Worm (Caenorhabditis elegans) whole organism, mixed stage, embryonic: ENCODE data around the gene C11D2.3.

Source experiments
- bed-3 ChIP-seq: fragments of 200-800 bp; sonication (Bioruptor generic); optimal IDR thresholded peaks from 3 replicates; lab custom pipeline; 2018; ENCODE audit warnings: mild to moderate bottlenecking, missing genetic modification characterization, moderate library complexity, missing compliant biosample characterization
- blmp-1 ChIP-seq: fragments of 150-350 bp; optimal IDR thresholded peaks from 2 replicates; lab custom pipeline; 2014; ENCODE audit warnings: missing biosample characterization, missing genetic modification characterization
- ceh-39 ChIP-seq: fragments of 150-350 bp; optimal IDR thresholded peaks from 2 replicates; lab custom pipeline; 2014; ENCODE audit warnings: missing biosample characterization, missing genetic modification characterization
- ceh-83 ChIP-seq: fragments of 200-800 bp; sonication (Bioruptor generic); optimal IDR thresholded peaks from 2 replicates; lab custom pipeline; 2018; ENCODE audit warnings: mild to moderate bottlenecking, missing genetic modification characterization, missing compliant biosample characterization
- ces-1 ChIP-seq: fragments of 150-350 bp; optimal IDR thresholded peaks from 2 replicates; lab custom pipeline; 2014; ENCODE audit warnings: missing biosample characterization, missing genetic modification reagents, missing genetic modification characterization
- drap-1 ChIP-seq: fragments of 200-800 bp; sonication (Bioruptor generic); optimal IDR thresholded peaks from 3 replicates; lab custom pipeline; 2018; ENCODE audit warnings: mild to moderate bottlenecking, missing genetic modification characterization, missing compliant biosample characterization
- elt-1 ChIP-seq: sonication (generic microtip); optimal IDR thresholded peaks from 2 replicates; lab custom pipeline; 2017; ENCODE audit warnings: missing genetic modification characterization, mild to moderate bottlenecking, missing compliant biosample characterization, antibody characterized with exemption, moderate library complexity, borderline replicate concordance; ENCODE audit not compliant: insufficient read depth
- elt-3 ChIP-seq: fragments of 150-350 bp; optimal IDR thresholded peaks from 2 replicates; lab custom pipeline; 2014; ENCODE audit warnings: missing biosample characterization, missing genetic modification characterization
- ham-2 ChIP-seq: fragments of 200-800 bp; sonication (Bioruptor generic); optimal IDR thresholded peaks from 2 replicates; lab custom pipeline; 2018; ENCODE audit warnings: mild to moderate bottlenecking, missing genetic modification characterization, missing compliant biosample characterization
- hlh-1 ChIP-seq: fragments of 150-350 bp; optimal IDR thresholded peaks from 2 replicates; lab custom pipeline; 2014; ENCODE audit warnings: missing biosample characterization, missing genetic modification reagents, missing genetic modification characterization
- lin-13 ChIP-seq: fragments of 150-350 bp; optimal IDR thresholded peaks from 2 replicates; lab custom pipeline; 2014; ENCODE audit warnings: missing biosample characterization, missing genetic modification characterization
- lin-32 ChIP-seq: fragments of 200-800 bp; sonication (Bioruptor generic); optimal IDR thresholded peaks from 2 replicates; lab custom pipeline; 2018; ENCODE audit warnings: mild to moderate bottlenecking, missing genetic modification characterization, missing compliant biosample characterization
- lsy-2 ChIP-seq: fragments of 150-350 bp; optimal IDR thresholded peaks from 2 replicates; lab custom pipeline; 2014; ENCODE audit warnings: missing biosample characterization, missing genetic modification characterization
- mab-5 ChIP-seq: fragments of 150-350 bp; optimal IDR thresholded peaks from 2 replicates; lab custom pipeline; 2014; ENCODE audit warnings: missing biosample characterization, missing genetic modification characterization
- mls-2 ChIP-seq: sonication (generic microtip); optimal IDR thresholded peaks from 2 replicates; lab custom pipeline; 2016; ENCODE audit warnings: mild to moderate bottlenecking, missing genetic modification characterization, moderate library complexity, missing compliant biosample characterization
- nhr-237 ChIP-seq: fragments of 150-350 bp; optimal IDR thresholded peaks from 2 replicates; lab custom pipeline; 2014; ENCODE audit warnings: missing biosample characterization, missing genetic modification characterization
- nhr-28 ChIP-seq: fragments of 150-350 bp; optimal IDR thresholded peaks from 2 replicates; lab custom pipeline; 2014; ENCODE audit warnings: missing biosample characterization, missing genetic modification characterization
- nhr-76 ChIP-seq: sonication (generic microtip); optimal IDR thresholded peaks from 2 replicates; lab custom pipeline; 2017; ENCODE audit warnings: missing biosample characterization, missing genetic modification characterization
- sem-2 ChIP-seq: fragments of 200-800 bp; sonication (Bioruptor generic); optimal IDR thresholded peaks from 2 replicates; lab custom pipeline; 2018; ENCODE audit warnings: mild to moderate bottlenecking, missing genetic modification characterization, missing compliant biosample characterization
- sptf-1 ChIP-seq: sonication (generic microtip); optimal IDR thresholded peaks from 2 replicates; lab custom pipeline; 2017; ENCODE audit warnings: mild to moderate bottlenecking, missing genetic modification characterization, moderate library complexity, missing compliant biosample characterization
- tbx-8 ChIP-seq: fragments of 200-800 bp; sonication (Bioruptor generic); optimal IDR thresholded peaks from 2 replicates; lab custom pipeline; 2018; ENCODE audit warnings: mild to moderate bottlenecking, missing genetic modification characterization, moderate library complexity, missing compliant biosample characterization
- unc-120 ChIP-seq: sonication (generic microtip); optimal IDR thresholded peaks from 2 replicates; lab custom pipeline; 2017; ENCODE audit warnings: missing genetic modification characterization, missing compliant biosample characterization; ENCODE audit not compliant: poor library complexity, severe bottlenecking
- unc-39 ChIP-seq: fragments of 150-350 bp; optimal IDR thresholded peaks from 2 replicates; lab custom pipeline; 2014; ENCODE audit warnings: missing biosample characterization, missing genetic modification characterization
- unc-62 ChIP-seq: fragments of 150-350 bp; optimal IDR thresholded peaks from 2 replicates; lab custom pipeline; 2014; ENCODE audit warnings: missing biosample characterization, missing genetic modification reagents, missing genetic modification characterization
- zip-8 ChIP-seq: fragments of 150-350 bp; optimal IDR thresholded peaks from 2 replicates; lab custom pipeline; 2014; ENCODE audit warnings: missing biosample characterization, missing genetic modification characterization
- ztf-11 ChIP-seq: fragments of 150-350 bp; optimal IDR thresholded peaks from 2 replicates; lab custom pipeline; 2014; ENCODE audit warnings: missing biosample characterization, missing genetic modification characterization

The C11D2.3 gene

ce11 chrIV:6172959-6173358, 21.3 kb downstream of the C11D2.3 start:
- no peak for TF ChIP-seq elt-3
- no peak for TF ChIP-seq unc-120 (tag; lab: Kevin White, UChicago)
- no peak for TF ChIP-seq drap-1 (GFP tag; lab: Kevin White, UChicago)
- TF ChIP-seq ces-1 (GFP tag; lab: Kevin White, UChicago): peak; percentile 12
- TF ChIP-seq blmp-1 (tag; lab: Kevin White, UChicago): no peak
- TF ChIP-seq sem-2 (GFP tag; lab: Kevin White, UChicago): no peak
- no peak for TF ChIP-seq unc-39 (tag; lab: Kevin White, UChicago)
- no peak for TF ChIP-seq tbx-8 (GFP tag; lab: Kevin White, UChicago)

- TF ChIP-seq ceh-39 (tag; lab: Kevin White, UChicago): no peak
- TF ChIP-seq hlh-1 (tag; lab: Kevin White, UChicago): no peak
- TF ChIP-seq mls-2 (tag; lab: Kevin White, UChicago): no peak
- TF ChIP-seq sptf-1 (tag; lab: Kevin White, UChicago): no peak
- TF ChIP-seq drap-1 (GFP tag; lab: Kevin White, UChicago): no peak
- TF ChIP-seq ces-1 (GFP tag; lab: Kevin White, UChicago): peak; percentile 75
- no peak for TF ChIP-seq nhr-237
- TF ChIP-seq lin-32 (GFP tag; lab: Kevin White, UChicago): no peak
- TF ChIP-seq zip-8 (tag; lab: Kevin White, UChicago): no peak
- TF ChIP-seq, all 35 proteins: peak for 1
Observed at ce11 chrIV:6177383-6177782, 25.8 kb downstream of the C11D2.3 start.

ce11 chrIV:6183757-6184156, 32.1 kb downstream of the C11D2.3 start, which contains the start of gene unc-77:
TSS of gene unc-77 (minus strand) at chrIV:6183857.
- TF ChIP-seq nhr-28: no peak
- no peak for TF ChIP-seq zip-8 (tag; lab: Kevin White, UChicago)

DNA sequence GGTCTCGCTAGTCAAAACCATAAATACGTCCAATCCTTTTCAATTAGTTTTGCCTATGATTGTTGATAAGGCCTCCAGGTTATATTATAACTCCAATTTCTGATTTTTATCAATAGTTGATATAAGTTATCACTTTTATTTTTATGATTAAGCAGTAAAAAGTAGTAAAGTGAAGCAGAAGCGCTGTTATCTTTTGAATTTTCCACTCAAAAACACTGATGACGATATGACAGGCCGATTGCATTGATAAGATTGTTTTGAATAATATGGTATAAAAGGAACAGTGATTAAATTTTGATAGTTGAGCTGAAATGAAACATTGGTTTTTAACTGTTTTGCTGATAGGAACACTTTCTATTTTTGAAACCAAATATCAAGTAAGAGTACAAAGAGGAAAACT, 34.0 kb downstream of the C11D2.3 start, which contains the start of gene asp-9:
TSS of gene asp-9 (plus strand) at position 312 of the 400 bp plus-strand sequence.
- no peak for TF ChIP-seq lsy-2 (tag; lab: Kevin White, UChicago)
- TF ChIP-seq elt-3: no peak

DNA sequence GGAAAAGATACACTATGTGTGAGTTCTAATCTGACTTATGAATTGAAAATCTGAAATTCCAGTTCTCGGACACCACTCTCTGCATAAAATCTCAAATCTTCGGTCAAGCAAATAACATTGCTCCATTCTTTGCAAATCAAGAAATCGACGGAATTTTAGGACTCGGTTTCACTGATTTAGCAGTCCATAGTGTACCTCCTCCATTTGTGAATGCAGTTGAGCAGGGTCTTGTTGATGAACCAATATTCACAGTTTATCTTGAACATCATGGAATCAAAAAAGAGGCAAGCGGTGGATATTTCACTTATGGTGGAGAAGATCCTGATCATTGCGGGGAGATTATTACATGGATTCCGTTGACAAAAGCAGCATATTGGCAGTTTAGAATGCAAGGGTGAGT, 35.5 kb downstream of the C11D2.3 start:
- TF ChIP-seq lsy-2 (tag; lab: Kevin White, UChicago) (no peak), lin-32 (GFP tag; lab: Kevin White, UChicago) (no peak)

DNA sequence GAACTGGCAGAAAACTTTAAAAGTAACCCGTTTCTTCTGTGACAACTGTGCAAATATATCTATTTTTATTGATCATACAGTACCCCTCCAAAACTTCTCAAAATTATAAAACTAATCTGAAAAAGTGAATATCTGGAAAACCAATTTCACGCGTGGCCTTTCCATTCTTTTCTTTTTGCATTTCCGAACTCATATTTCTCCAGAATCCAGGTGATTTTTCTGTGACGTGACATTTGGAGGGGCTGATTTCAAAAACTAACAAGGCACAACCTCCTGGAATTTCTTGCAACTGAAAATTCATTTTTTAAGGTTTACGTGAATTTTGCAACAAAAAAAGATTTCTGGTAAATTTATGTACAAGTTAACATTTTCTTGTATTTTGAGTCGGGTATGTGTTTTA, 48.6 kb downstream of the C11D2.3 start:
- TF ChIP-seq elt-1 (no peak), ham-2 (no peak), zip-8 (tag; lab: Kevin White, UChicago) (no peak), bed-3 (GFP tag; lab: Kevin White, UChicago) (no peak), elt-3 (no peak), hlh-1 (tag; lab: Kevin White, UChicago) (no peak), ceh-83 (GFP tag; lab: Kevin White, UChicago) (no peak), blmp-1 (tag; lab: Kevin White, UChicago) (no peak), unc-120 (tag; lab: Kevin White, UChicago) (no peak), lin-32 (GFP tag; lab: Kevin White, UChicago) (no peak), sptf-1 (tag; lab: Kevin White, UChicago) (no peak), ztf-11 (no peak), lin-13 (tag; lab: Kevin White, UChicago) (no peak), nhr-28 (no peak), unc-62 (GFP tag; lab: Kevin White, UChicago) (no peak), nhr-76 (no peak)

ce11 chrIV:6201769-6202168, 50.2 kb downstream of the C11D2.3 start, which contains the start of gene tkr-2:
TSS of gene tkr-2 (plus strand) at chrIV:6202069.
- TF ChIP-seq ceh-83 (GFP tag; lab: Kevin White, UChicago) (no peak), hlh-1 (tag; lab: Kevin White, UChicago) (no peak), drap-1 (GFP tag; lab: Kevin White, UChicago) (no peak), ces-1 (GFP tag; lab: Kevin White, UChicago) (no peak), mab-5 (tag; lab: Kevin White, UChicago) (no peak)
